Worm (Caenorhabditis elegans): ENCODE measurements around the gene glb-10.

The glb-10 gene

ce11 chrII:6351887-6352286 lies 42.8 kb upstream of the glb-10 start, which contains the start of gene C32D5.10:
C32D5.10 (minus strand) TSS chrII:6351987.
- TF ChIP-seq sox-4 (tag; optimal IDR thresholded peaks at IDR 0.05) (no peak), ama-1 (optimal IDR thresholded peaks at IDR 0.05) (no peak), blmp-1 (tag; optimal IDR thresholded peaks at IDR 0.05) (no peak), xbp-1 (tag; optimal IDR thresholded peaks at IDR 0.05) (no peak), mef-2 (tag; optimal IDR thresholded peaks at IDR 0.05) (no peak), aha-1 (tag; optimal IDR thresholded peaks at IDR 0.05) (no peak), lin-39 (tag; optimal IDR thresholded peaks at IDR 0.05) (no peak), swsn-7 (tag; optimal IDR thresholded peaks at IDR 0.05) (no peak), nhr-47 (tag; optimal IDR thresholded peaks at IDR 0.05) (no peak), dpl-1 (GFP tag; optimal IDR thresholded peaks at IDR 0.05) (no peak), nhr-12 (tag; optimal IDR thresholded peaks at IDR 0.05) (no peak), pag-3 (tag; optimal IDR thresholded peaks at IDR 0.05; ENCODE audit: borderline replicate concordance, insufficient read depth) (no peak), nhr-28 (tag; optimal IDR thresholded peaks at IDR 0.05) (no peak), mdl-1 (tag; optimal IDR thresholded peaks at IDR 0.05) (no peak), ets-5 (GFP tag; IDR thresholded peaks at IDR 0.05) (no peak), nhr-71 (tag; optimal IDR thresholded peaks at IDR 0.05) (no peak), ceh-88 (GFP tag; IDR thresholded peaks at IDR 0.05) (no peak), nhr-84 (tag; optimal IDR thresholded peaks at IDR 0.05) (no peak), nhr-76 (tag; optimal IDR thresholded peaks at IDR 0.05) (no peak), nhr-11 (tag; optimal IDR thresholded peaks at IDR 0.05) (no peak)

- no peak for TF ChIP-seq nhr-237 (tag; optimal IDR thresholded peaks at IDR 0.05)
- no peak for TF ChIP-seq efl-1 (optimal IDR thresholded peaks at IDR 0.05)
- TF ChIP-seq efl-1 (GFP tag; optimal IDR thresholded peaks at IDR 0.05 in 1 of 2), result peak in 1 of 2 experiments; percentile 91
Measured at ce11 chrII:6349968-6350367, 40.9 kb upstream of the glb-10 start.

- no peak for TF ChIP-seq efl-3 (GFP tag; optimal IDR thresholded peaks at IDR 0.05)
- TF ChIP-seq pax-3 (tag; optimal IDR thresholded peaks at IDR 0.05), result peak; percentile 41
- peak; percentile 68 for TF ChIP-seq nhr-11 (tag; optimal IDR thresholded peaks at IDR 0.05)
- no peak for TF ChIP-seq zag-1 (tag; optimal IDR thresholded peaks at IDR 0.05)
- TF ChIP-seq sox-4 (tag; optimal IDR thresholded peaks at IDR 0.05), result peak; percentile 69
- TF ChIP-seq fkh-10 (GFP tag; optimal IDR thresholded peaks at IDR 0.05), result peak; percentile 35
- no peak for TF ChIP-seq C34B4.2 (tag; optimal IDR thresholded peaks at IDR 0.05)
- TF ChIP-seq fkh-8 (tag; optimal IDR thresholded peaks at IDR 0.05), result peak; percentile 88
- peak; percentile 95 for TF ChIP-seq mep-1 (tag; optimal IDR thresholded peaks at IDR 0.05)
- TF ChIP-seq ets-5 (GFP tag; IDR thresholded peaks at IDR 0.05), result no peak
- TF ChIP-seq ces-1 (GFP tag; optimal IDR thresholded peaks at IDR 0.05), result no peak
- TF ChIP-seq skn-1 (tag; optimal IDR thresholded peaks at IDR 0.05), result peak; percentile 80
- TF ChIP-seq mab-9 (GFP tag; IDR thresholded peaks at IDR 0.05), result peak; percentile 70
- TF ChIP-seq nhr-28 (tag; optimal IDR thresholded peaks at IDR 0.05), result no peak
- peak; percentile 81 to 89 for TF ChIP-seq lin-35 (GFP tag; optimal IDR thresholded peaks at IDR 0.05)
- TF ChIP-seq egl-27 (tag; optimal IDR thresholded peaks at IDR 0.05), result peak; percentile 47 to 61
- TF ChIP-seq xbp-1 (tag; optimal IDR thresholded peaks at IDR 0.05), result peak; percentile 90
- TF ChIP-seq nhr-90 (tag; optimal IDR thresholded peaks at IDR 0.05; ENCODE audit: poor library complexity), result peak; percentile 93
- no peak for TF ChIP-seq ceh-90 (tag; optimal IDR thresholded peaks at IDR 0.05)
- peak; percentile 94 for TF ChIP-seq nhr-47 (tag; optimal IDR thresholded peaks at IDR 0.05)
- peak; percentile 58 to 76 (median 66) for TF ChIP-seq dpl-1 (GFP tag; optimal IDR thresholded peaks at IDR 0.05)
- peak; percentile 79 for TF ChIP-seq elt-2 (tag; optimal IDR thresholded peaks at IDR 0.05)
- no peak; the same call in 1 of the 2 replicates for TF ChIP-seq ceh-88 (GFP tag; IDR thresholded peaks at IDR 0.05)
- TF ChIP-seq tbx-2 (tag; optimal IDR thresholded peaks at IDR 0.05), result peak; percentile 94
- no peak for TF ChIP-seq unc-98 (GFP tag; IDR thresholded peaks at IDR 0.05)
- peak; percentile 88 to 91 for TF ChIP-seq lsy-2 (tag; optimal IDR thresholded peaks at IDR 0.05)
- TF ChIP-seq lir-3 (tag; optimal IDR thresholded peaks at IDR 0.05; ENCODE audit: poor library complexity), result peak; percentile 78
- TF ChIP-seq nhr-76 (tag; optimal IDR thresholded peaks at IDR 0.05), result no peak
- no peak for TF ChIP-seq nhr-84 (tag; optimal IDR thresholded peaks at IDR 0.05)
- TF ChIP-seq blmp-1 (tag; optimal IDR thresholded peaks at IDR 0.05), result peak; percentile 92
- peak; percentile 93 for TF ChIP-seq jun-1 (tag; optimal IDR thresholded peaks at IDR 0.05)
- peak; percentile 60 for TF ChIP-seq snpc-4 (tag; optimal IDR thresholded peaks at IDR 0.05)
- no peak for TF ChIP-seq vab-15 (tag; optimal IDR thresholded peaks at IDR 0.05)
- TF ChIP-seq aly-2 (tag; optimal IDR thresholded peaks at IDR 0.05), result no peak
- peak; percentile 74 for TF ChIP-seq irx-1 (tag; optimal IDR thresholded peaks at IDR 0.05)
- TF ChIP-seq nhr-71 (tag; optimal IDR thresholded peaks at IDR 0.05), result peak; percentile 97
- TF ChIP-seq nhr-20 (tag; optimal IDR thresholded peaks at IDR 0.05), result peak; percentile 97
- TF ChIP-seq grh-1 (GFP tag; IDR thresholded peaks at IDR 0.05), result peak; percentile 79
Measured at ce11 chrII:6348360-6348759, 39.3 kb upstream of the glb-10 start.
